Fruit fly (Drosophila melanogaster) whole organism, wandering third instar larva: ENCODE measurements around the gene Cep97.

ENCODE experiments used
- CG9705 ChIP-seq: fragments of 200-800 bp; sonication (Bioruptor generic); optimal IDR thresholded peaks from 2 replicates; lab custom pipeline; 2018; ENCODE audit warnings: missing biosample characterization, mild to moderate bottlenecking, missing genetic modification characterization
- GATAd ChIP-seq: sonication (Bioruptor generic); optimal IDR thresholded peaks from 2 replicates; lab custom pipeline; 2016; ENCODE audit warnings: missing biosample characterization, missing genetic modification characterization
- N ChIP-seq: fragments of >200 bp; optimal IDR thresholded peaks from 2 replicates; lab custom pipeline; 2018; ENCODE audit warnings: missing biosample characterization, missing external identifiers, missing genetic modification characterization
- br ChIP-seq: fragments of 200-800 bp; sonication (Bioruptor generic); optimal IDR thresholded peaks from 2 replicates; lab custom pipeline; 2016; ENCODE audit warnings: missing biosample characterization, missing genetic modification characterization
- dl ChIP-seq, 2 experiments: fragments of 175-275, 200-275 bp in 1 of 2; fragments of 200-275 bp in 1 of 2; sonication (Bioruptor generic); optimal IDR thresholded peaks; lab custom pipeline; 2018; ENCODE audit warnings: mild to moderate bottlenecking in 2 of 2, missing biosample characterization in 2 of 2, missing genetic modification characterization in 2 of 2, moderate library complexity in 2 of 2; ENCODE audit not compliant: partially characterized antibody in 2 of 2, insufficient read depth in 1 of 2
- ey ChIP-seq: fragments of 200-800 bp; sonication (Bioruptor generic); optimal IDR thresholded peaks from 2 replicates; lab custom pipeline; 2016; ENCODE audit warnings: missing biosample characterization, missing genetic modification characterization
- fru ChIP-seq: fragments of 200-800 bp; sonication (Bioruptor generic); optimal IDR thresholded peaks from 3 replicates; lab custom pipeline; 2016; ENCODE audit warnings: missing biosample characterization, mild to moderate bottlenecking, missing genetic modification characterization
- h ChIP-seq: fragments of 200-800 bp; sonication (Bioruptor generic); optimal IDR thresholded peaks from 3 replicates; lab custom pipeline; 2016; ENCODE audit warnings: missing biosample characterization, mild to moderate bottlenecking, missing genetic modification characterization
- pan ChIP-seq: fragments of >200 bp; optimal IDR thresholded peaks from 2 replicates; lab custom pipeline; 2017
- psq ChIP-seq: fragments of 200-800 bp; sonication (Bioruptor generic); optimal IDR thresholded peaks from 3 replicates; lab custom pipeline; 2017; ENCODE audit warnings: missing biosample characterization, mild to moderate bottlenecking, missing genetic modification characterization, moderate library complexity
- rgr ChIP-seq: fragments of 200-800 bp; sonication (Bioruptor generic); optimal IDR thresholded peaks from 3 replicates; lab custom pipeline; 2016; ENCODE audit warnings: missing biosample characterization, mild to moderate bottlenecking, missing genetic modification characterization
- usp ChIP-seq: fragments of >200 bp; optimal IDR thresholded peaks from 2 replicates; lab custom pipeline; 2017; ENCODE audit warnings: missing biosample characterization, missing genetic modification characterization

DNA sequence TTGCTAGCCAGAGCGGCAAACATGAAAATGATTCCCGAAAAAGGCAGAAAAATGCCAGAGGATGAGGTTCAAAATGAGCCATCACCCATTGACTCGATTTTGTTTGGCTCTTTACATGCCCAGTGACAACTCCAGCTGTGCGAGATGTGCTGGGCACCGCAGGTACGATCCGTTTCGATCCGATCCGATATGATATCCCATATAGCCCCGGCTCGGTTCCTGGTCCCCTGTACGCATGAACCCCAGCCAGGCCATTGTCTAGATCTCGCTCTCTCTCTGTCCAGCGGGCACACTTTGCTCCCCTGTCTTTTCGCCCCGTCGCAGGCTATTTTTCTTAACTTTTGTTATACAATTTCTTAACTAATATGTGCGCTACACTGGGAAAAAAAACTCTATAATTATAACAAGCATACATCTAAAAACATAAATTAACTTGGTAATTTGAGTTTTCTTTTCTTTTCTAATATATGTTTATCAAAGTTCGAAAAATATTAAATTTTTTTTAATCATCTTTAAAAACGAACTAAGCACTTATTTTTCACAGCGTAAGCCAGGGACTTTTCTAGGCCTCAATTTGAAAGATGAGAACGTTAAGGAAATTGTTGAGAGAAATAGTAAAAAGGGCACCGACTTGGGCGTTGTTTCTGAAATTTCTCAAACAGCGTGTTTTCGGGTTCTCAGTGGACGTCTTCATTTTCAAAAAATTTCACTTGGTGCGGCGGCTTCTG, 39.9 kb upstream of the Cep97 start:
- TF ChIP-seq dl (GFP tag; optimal IDR thresholded peaks at IDR 0.05; lab: Kevin White, UChicago; ENCODE audit: insufficient read depth in 1 of 2, partially characterized antibody in 2 of 2) (no peak), pan (lab: Kevin White, UChicago) (no peak), rgr (GFP tag; lab: Kevin White, UChicago) (no peak), GATAd (GFP tag; lab: Kevin White, UChicago) (no peak), psq (GFP tag; lab: Kevin White, UChicago) (no peak), N (no peak), h (GFP tag; lab: Kevin White, UChicago) (no peak), ey (no peak), br (GFP tag; lab: Kevin White, UChicago) (no peak), CG9705 (GFP tag; lab: Kevin White, UChicago) (no peak), usp (GFP tag; lab: Kevin White, UChicago) (no peak), fru (GFP tag; lab: Kevin White, UChicago) (no peak)
